Fruit fly (Drosophila melanogaster): ENCODE measurements around the gene CG33229.

Gene CG33229

dm6 chr3L:177938-178337 is 45.7 kb upstream of the CG33229 start (continued):
- TF ChIP-seq HHEX (GFP tag; optimal IDR thresholded peaks at IDR 0.05) (no peak), HLHmδ (GFP tag; optimal IDR thresholded peaks at IDR 0.05) (no peak), danr (GFP tag; IDR thresholded peaks at IDR 0.05) (no peak), CG14860 (GFP tag; IDR thresholded peaks at IDR 0.05; ENCODE audit: partially characterized antibody) (no peak), sens (GFP tag) (no peak)

dm6 chr3L:178445-178844 is 45.2 kb upstream of the CG33229 start:
- TF ChIP-seq CG17385 (GFP tag; optimal IDR thresholded peaks at IDR 0.05) (peak; percentile 6), kni (GFP tag; optimal IDR thresholded peaks at IDR 0.05) (peak; percentile 56), Pdp1 (GFP tag; optimal IDR thresholded peaks at IDR 0.05) (peak in 1 of 2 experiments; percentile 88), onecut (GFP tag; IDR thresholded peaks at IDR 0.05) (no peak), Trl (optimal IDR thresholded peaks at IDR 0.05) (peak in 1 of 2 experiments; percentile 39), Trl (GFP tag; optimal IDR thresholded peaks at IDR 0.05) (no peak), lbe (GFP tag; optimal IDR thresholded peaks at IDR 0.05) (peak; percentile 46), ato (GFP tag; IDR thresholded peaks at IDR 0.05; ENCODE audit: partially characterized antibody) (no peak), CG4854 (GFP tag; optimal IDR thresholded peaks at IDR 0.05) (no peak), Kr (GFP tag; optimal IDR thresholded peaks at IDR 0.05) (peak; percentile 4), scrt (GFP tag; optimal IDR thresholded peaks at IDR 0.05) (no peak), Deaf1 (tag; optimal IDR thresholded peaks at IDR 0.05) (peak; percentile 80), CG13894 (tag; optimal IDR thresholded peaks at IDR 0.05) (peak; percentile 56), Jarid2 (GFP tag; optimal IDR thresholded peaks at IDR 0.05) (peak; percentile 62), chinmo (GFP tag; IDR thresholded peaks at IDR 0.05; ENCODE audit: partially characterized antibody) (peak; percentile 84; the same call in 3 of the 4 replicates), sob (GFP tag; IDR thresholded peaks at IDR 0.05) (no peak), z (GFP tag; IDR thresholded peaks at IDR 0.05) (peak; percentile 70), CG12659 (GFP tag; optimal IDR thresholded peaks at IDR 0.05) (peak; percentile 16), Med (GFP tag) (peak; percentile 57), CG14014 (GFP tag; IDR thresholded peaks at IDR 0.05) (peak; percentile 23; the same call in 1 of the 2 replicates), sens (GFP tag) (peak; percentile 47), ATbp (GFP tag; optimal IDR thresholded peaks at IDR 0.05) (no peak), CG17802 (tag; optimal IDR thresholded peaks at IDR 0.05) (no peak), CG12769 (tag; optimal IDR thresholded peaks at IDR 0.05) (peak; percentile 14)

dm6 chr3L:178913-179488 is 44.7 kb upstream of the CG33229 start, which contains the start of gene Vdup1:
Vdup1 (minus strand) TSS chr3L:178963.
- no peak for TF ChIP-seq gsb-n (tag; optimal IDR thresholded peaks at IDR 0.05)
- TF ChIP-seq vvl (GFP tag; IDR thresholded peaks at IDR 0.05): peak; percentile 80
- peak; percentile 62 for TF ChIP-seq Ets65A (GFP tag)
- TF ChIP-seq wor (GFP tag; IDR thresholded peaks at IDR 0.05): no peak
- no peak for TF ChIP-seq E2f1 (GFP tag; IDR thresholded peaks at IDR 0.05)
- TF ChIP-seq CG14050 (GFP tag; IDR thresholded peaks at IDR 0.05): no peak
- peak; percentile 70 for TF ChIP-seq sens (GFP tag)

dm6 chr3L:179490-180261 is 44.0 kb upstream of the CG33229 start, which contains the start of gene CG13875:
CG13875 (plus strand) TSS chr3L:179923.
- TF ChIP-seq Hr39 (optimal IDR thresholded peaks at IDR 0.05): no peak
- TF ChIP-seq Deaf1 (tag; optimal IDR thresholded peaks at IDR 0.05): peak; percentile 35
- no peak for TF ChIP-seq Mad (GFP tag; optimal IDR thresholded peaks at IDR 0.05)
- peak; percentile 20 for TF ChIP-seq CG10543 (GFP tag; optimal IDR thresholded peaks at IDR 0.05)
- peak; percentile 84 for TF ChIP-seq pros (GFP tag; optimal IDR thresholded peaks at IDR 0.05)
- TF ChIP-seq z (GFP tag; IDR thresholded peaks at IDR 0.05): peak; percentile 81
- peak; percentile 38 for TF ChIP-seq CG13287 (GFP tag; IDR thresholded peaks at IDR 0.05; ENCODE audit: partially characterized antibody)
- TF ChIP-seq BtbVII (GFP tag; optimal IDR thresholded peaks at IDR 0.05): peak; percentile 4
- TF ChIP-seq oc (tag; optimal IDR thresholded peaks at IDR 0.05): peak; percentile 42
- TF ChIP-seq kni (GFP tag; optimal IDR thresholded peaks at IDR 0.05): peak; percentile 76
- peak; percentile 64 for TF ChIP-seq CG13894 (tag; optimal IDR thresholded peaks at IDR 0.05)
- TF ChIP-seq lab (GFP tag; optimal IDR thresholded peaks at IDR 0.05): peak; percentile 28
- no peak for TF ChIP-seq CG7745 (tag; optimal IDR thresholded peaks at IDR 0.05)
- peak; percentile 22; the same call in 1 of the 2 replicates for TF ChIP-seq unc-4 (GFP tag; IDR thresholded peaks at IDR 0.05; ENCODE audit: partially characterized antibody)

All from whole organism, embryonic.